Worm (Caenorhabditis elegans): Measurements from ENCODE around the gene stau-1.

stau-1 gene

ce11 chrX:992650-993403 lies 42.3 kb downstream of the stau-1 start (continued):
- TF ChIP-seq ztf-4 (tag; optimal IDR thresholded peaks at IDR 0.05): peak; percentile 7
- no peak for TF ChIP-seq unc-30 (tag; optimal IDR thresholded peaks at IDR 0.05)
- peak; percentile 26 for TF ChIP-seq rnt-1 (tag; optimal IDR thresholded peaks at IDR 0.05)
- TF ChIP-seq zip-4 (GFP tag; optimal IDR thresholded peaks at IDR 0.05): no peak
- TF ChIP-seq isw-1 (GFP tag; IDR thresholded peaks at IDR 0.05): peak; percentile 41
- peak in 1 of 2 experiments; percentile 24 for TF ChIP-seq lin-35 (GFP tag; optimal IDR thresholded peaks at IDR 0.05)
- TF ChIP-seq sptf-1 (tag; optimal IDR thresholded peaks at IDR 0.05): no peak
- TF ChIP-seq fos-1 (tag; optimal IDR thresholded peaks at IDR 0.05): no peak
- no peak for TF ChIP-seq ces-1 (GFP tag; optimal IDR thresholded peaks at IDR 0.05)
- no peak for TF ChIP-seq fkh-4 (tag; optimal IDR thresholded peaks at IDR 0.05; ENCODE audit: borderline replicate concordance)
- TF ChIP-seq dpl-1 (GFP tag; optimal IDR thresholded peaks at IDR 0.05): peak in 1 of 3 experiments; percentile 13
- TF ChIP-seq ceh-8 (GFP tag; optimal IDR thresholded peaks at IDR 0.05): no peak
- TF ChIP-seq Y116A8C.19 (tag; optimal IDR thresholded peaks at IDR 0.05; ENCODE audit: borderline replicate concordance): no peak
- TF ChIP-seq mdl-1 (tag; optimal IDR thresholded peaks at IDR 0.05): no peak
- TF ChIP-seq nhr-20 (tag; optimal IDR thresholded peaks at IDR 0.05): peak; percentile 3
- TF ChIP-seq lin-13 (GFP tag; optimal IDR thresholded peaks at IDR 0.05): no peak
- no peak for TF ChIP-seq elt-3 (tag; optimal IDR thresholded peaks at IDR 0.05)
- TF ChIP-seq lin-14 (GFP tag; optimal IDR thresholded peaks at IDR 0.05): peak; percentile 93
- TF ChIP-seq alr-1 (tag; optimal IDR thresholded peaks at IDR 0.05; ENCODE audit: borderline replicate concordance): no peak
- TF ChIP-seq tlp-1 (tag; optimal IDR thresholded peaks at IDR 0.05): no peak
- peak; percentile 71 for TF ChIP-seq snu-23 (GFP tag; optimal IDR thresholded peaks at IDR 0.05)
- TF ChIP-seq vab-15 (tag; optimal IDR thresholded peaks at IDR 0.05): no peak
- peak in 1 of 2 experiments; percentile 63 for TF ChIP-seq ztf-11 (tag; optimal IDR thresholded peaks at IDR 0.05)
- TF ChIP-seq lin-39 (tag; optimal IDR thresholded peaks at IDR 0.05): no peak
- peak; percentile 88 for TF ChIP-seq egl-13 (tag; optimal IDR thresholded peaks at IDR 0.05)
- peak; percentile 64 for TF ChIP-seq fkh-10 (GFP tag; optimal IDR thresholded peaks at IDR 0.05)
- TF ChIP-seq mef-2 (tag; optimal IDR thresholded peaks at IDR 0.05): peak; percentile 3
- no peak for TF ChIP-seq elt-2 (tag; optimal IDR thresholded peaks at IDR 0.05)
- TF ChIP-seq hpl-2 (GFP tag; optimal IDR thresholded peaks at IDR 0.05): no peak
- no peak for TF ChIP-seq nhr-28 (tag; optimal IDR thresholded peaks at IDR 0.05)
- no peak for TF ChIP-seq egl-27 (tag; optimal IDR thresholded peaks at IDR 0.05)
- no peak for TF ChIP-seq unc-130 (tag; optimal IDR thresholded peaks at IDR 0.05)

DNA sequence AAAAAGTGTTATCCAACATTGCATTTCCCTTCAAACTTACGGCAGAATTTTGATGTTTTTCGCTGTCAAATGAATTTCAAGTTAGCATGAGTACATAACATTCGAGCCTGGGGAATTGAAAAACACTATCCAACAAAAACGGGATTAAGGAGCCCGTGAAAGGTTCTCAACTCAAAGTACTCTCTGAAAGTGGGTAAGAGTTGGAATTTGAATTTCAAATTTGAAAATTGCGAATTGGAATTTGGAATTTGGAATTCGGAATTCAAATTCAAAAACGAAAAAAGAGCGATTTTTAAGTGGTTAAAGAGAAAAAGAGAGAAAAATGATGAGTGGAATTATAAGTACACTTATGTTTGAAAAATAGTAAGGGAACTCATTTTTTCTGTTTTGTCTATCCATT lies 43.8 kb downstream of the stau-1 start, which contains the start of the genes C09E10.3 and dgk-1:
TSS of gene C09E10.3 (minus strand) at position 101 of the 400 bp plus-strand sequence.
TSS of gene dgk-1 (minus strand) at position 183 of the 400 bp plus-strand sequence.
- TF ChIP-seq blmp-1 (tag; optimal IDR thresholded peaks at IDR 0.05) (no peak), unc-130 (tag; optimal IDR thresholded peaks at IDR 0.05) (no peak), mep-1 (tag; optimal IDR thresholded peaks at IDR 0.05) (no peak), pax-3 (tag; optimal IDR thresholded peaks at IDR 0.05) (no peak), ceh-90 (tag; optimal IDR thresholded peaks at IDR 0.05) (no peak), zip-4 (GFP tag; optimal IDR thresholded peaks at IDR 0.05) (no peak), lin-15B (tag; optimal IDR thresholded peaks at IDR 0.05) (no peak), nhr-77 (tag; optimal IDR thresholded peaks at IDR 0.05) (no peak), aly-2 (tag; optimal IDR thresholded peaks at IDR 0.05) (no peak), nhr-76 (tag; optimal IDR thresholded peaks at IDR 0.05) (no peak), snpc-4 (tag; optimal IDR thresholded peaks at IDR 0.05) (no peak), fkh-4 (tag; optimal IDR thresholded peaks at IDR 0.05; ENCODE audit: borderline replicate concordance) (no peak), C04F5.9 (tag; optimal IDR thresholded peaks at IDR 0.05) (no peak), sup-37 (GFP tag; optimal IDR thresholded peaks at IDR 0.05) (no peak), elt-2 (tag; optimal IDR thresholded peaks at IDR 0.05) (no peak), nhr-47 (tag; optimal IDR thresholded peaks at IDR 0.05) (no peak), Y116A8C.19 (tag; optimal IDR thresholded peaks at IDR 0.05; ENCODE audit: borderline replicate concordance) (no peak), snu-23 (GFP tag; optimal IDR thresholded peaks at IDR 0.05) (no peak)
